Worm (Caenorhabditis elegans) whole organism, young adult: ENCODE results near the gene kap-1.

Experiments
- B0019.2 ChIP-seq: fragments of 200-800 bp; sonication (Bioruptor generic); conservative IDR thresholded peaks from 2 replicates; pipeline ENCODE4 v1.3.6; 2022; ENCODE audit warnings: missing genetic modification reagents, missing genetic modification characterization, missing compliant biosample characterization
- B0035.1 ChIP-seq: sonication (generic microtip); optimal IDR thresholded peaks from 2 replicates; lab custom pipeline; 2016; ENCODE audit warnings: missing genetic modification characterization, mild to moderate bottlenecking, missing compliant biosample characterization, missing genotype, missing genetic modification reagents
- C06A6.2 ChIP-seq: fragments of 200-800 bp; sonication (Bioruptor generic); conservative IDR thresholded peaks from 2 replicates; pipeline ENCODE4 v1.3.6; 2022; ENCODE audit warnings: missing genetic modification characterization, missing compliant biosample characterization
- C17E4.6 ChIP-seq: fragments of 200-800 bp; sonication (Bioruptor generic); IDR thresholded peaks from 2 replicates; pipeline ENCODE4 v1.3.6; 2022; ENCODE audit warnings: missing genetic modification reagents, missing genetic modification characterization, missing compliant biosample characterization
- F37B4.10 ChIP-seq: fragments of 200-800 bp; sonication (Bioruptor generic); IDR thresholded peaks from 2 replicates; pipeline ENCODE4 v1.3.6; 2022; ENCODE audit warnings: missing genetic modification characterization, missing compliant biosample characterization
- F57C9.4 ChIP-seq: sonication (generic microtip); optimal IDR thresholded peaks from 2 replicates; lab custom pipeline; 2017; ENCODE audit warnings: mild to moderate bottlenecking, missing genetic modification characterization, missing compliant biosample characterization
- T07F8.4 ChIP-seq: sonication (generic microtip); optimal IDR thresholded peaks from 2 replicates; lab custom pipeline; 2016; ENCODE audit warnings: mild to moderate bottlenecking, missing genetic modification characterization, moderate library complexity, missing compliant biosample characterization
- Y53F4B.3 ChIP-seq: fragments of 200-800 bp; sonication (Bioruptor generic); IDR thresholded peaks from 2 replicates; pipeline ENCODE4 v1.3.6; 2022; ENCODE audit warnings: missing genetic modification reagents, missing genetic modification characterization, missing compliant biosample characterization
- Y56A3A.18 ChIP-seq: fragments of 200-800 bp; sonication (Bioruptor generic); IDR thresholded peaks from 2 replicates; pipeline ENCODE4 v1.3.6; 2022; ENCODE audit warnings: missing genetic modification reagents, missing genetic modification characterization, missing compliant biosample characterization
- ZK185.1 ChIP-seq: sonication (generic microtip); optimal IDR thresholded peaks from 2 replicates; lab custom pipeline; 2016; ENCODE audit warnings: mild to moderate bottlenecking, missing genetic modification characterization, missing compliant biosample characterization; ENCODE audit not compliant: poor library complexity, severe bottlenecking
- atf-7 ChIP-seq: sonication (generic microtip); optimal IDR thresholded peaks from 2 replicates; lab custom pipeline; 2017; ENCODE audit warnings: mild to moderate bottlenecking, missing genetic modification characterization, missing compliant biosample characterization
- athp-1 ChIP-seq: sonication (generic microtip); optimal IDR thresholded peaks from 2 replicates; lab custom pipeline; 2017; ENCODE audit warnings: mild to moderate bottlenecking, missing genetic modification characterization, missing compliant biosample characterization
- attf-3 ChIP-seq: fragments of 200-800 bp; sonication (Bioruptor generic); conservative IDR thresholded peaks from 2 replicates; pipeline ENCODE4 v1.3.6; 2022; ENCODE audit warnings: missing genetic modification reagents, missing genetic modification characterization, missing compliant biosample characterization
- cebp-2 ChIP-seq: fragments of 200-800 bp; sonication (Bioruptor generic); IDR thresholded peaks from 2 replicates; pipeline ENCODE4 v1.3.6; 2022; ENCODE audit warnings: missing genetic modification characterization, missing compliant biosample characterization
- ceh-27 ChIP-seq: fragments of 200-800 bp; sonication (Bioruptor generic); optimal IDR thresholded peaks from 2 replicates; lab custom pipeline; 2018; ENCODE audit warnings: mild to moderate bottlenecking, missing genetic modification characterization, moderate library complexity, missing compliant biosample characterization
- ceh-40 ChIP-seq: fragments of 200-800 bp; sonication (Bioruptor generic); IDR thresholded peaks from 2 replicates; pipeline ENCODE4 v1.3.6; 2022; ENCODE audit warnings: missing genetic modification characterization, missing compliant biosample characterization
- ceh-58 ChIP-seq: fragments of 200-800 bp; sonication (Bioruptor generic); IDR thresholded peaks from 2 replicates; pipeline ENCODE4 v1.3.6; 2022; ENCODE audit warnings: missing genetic modification characterization, missing compliant biosample characterization
- ceh-79 ChIP-seq: sonication (generic microtip); optimal IDR thresholded peaks from 2 replicates; lab custom pipeline; 2017; ENCODE audit warnings: mild to moderate bottlenecking, missing genetic modification characterization, missing compliant biosample characterization
- ceh-91 ChIP-seq: fragments of 200-800 bp; sonication (Bioruptor generic); IDR thresholded peaks from 2 replicates; pipeline ENCODE4 v1.3.6; 2022; ENCODE audit warnings: missing genetic modification reagents, missing genetic modification characterization, missing compliant biosample characterization
- dpff-1 ChIP-seq: sonication (generic microtip); optimal IDR thresholded peaks from 2 replicates; lab custom pipeline; 2017; ENCODE audit warnings: mild to moderate bottlenecking, missing genetic modification characterization, missing compliant biosample characterization
- egl-44 ChIP-seq: fragments of 200-800 bp; sonication (Bioruptor generic); IDR thresholded peaks from 2 replicates; pipeline ENCODE4 v1.3.6; 2022; ENCODE audit warnings: missing genetic modification reagents, missing genetic modification characterization, missing compliant biosample characterization
- ets-4 ChIP-seq: fragments of 200-800 bp; sonication (Bioruptor generic); optimal IDR thresholded peaks from 2 replicates; lab custom pipeline; 2018; ENCODE audit warnings: mild to moderate bottlenecking, missing genetic modification characterization, missing compliant biosample characterization
- gei-17 ChIP-seq: fragments of 200-800 bp; sonication (Bioruptor generic); optimal IDR thresholded peaks from 2 replicates; lab custom pipeline; 2018; ENCODE audit warnings: mild to moderate bottlenecking, missing genetic modification characterization, missing compliant biosample characterization
- hlh-12 ChIP-seq: sonication (generic microtip); optimal IDR thresholded peaks from 2 replicates; lab custom pipeline; 2016; ENCODE audit warnings: missing genetic modification characterization, missing compliant biosample characterization
- hmg-20 ChIP-seq: fragments of 200-800 bp; sonication (Bioruptor generic); IDR thresholded peaks from 2 replicates; pipeline ENCODE4 v1.3.6; 2022; ENCODE audit warnings: missing genetic modification reagents, missing genetic modification characterization, missing compliant biosample characterization
- hsf-1 ChIP-seq: fragments of 200-800 bp; sonication (Bioruptor generic); IDR thresholded peaks from 2 replicates; pipeline ENCODE4 v1.3.6; 2022; ENCODE audit warnings: missing genetic modification reagents, missing genetic modification characterization, missing compliant biosample characterization
- let-526 ChIP-seq: fragments of 200-800 bp; sonication (Bioruptor generic); IDR thresholded peaks from 2 replicates; pipeline ENCODE4 v1.3.6; 2022; ENCODE audit warnings: missing genetic modification reagents, missing genetic modification characterization, missing compliant biosample characterization
- lin-35 ChIP-seq, 3 experiments: fragments of 150-350 bp in 2 of 3; sonication (generic microtip) in 1 of 3; optimal IDR thresholded peaks; 2 replicates each; lab custom pipeline; 2014 to 2018; ENCODE audit warnings: missing biosample characterization in 3 of 3, missing genetic modification characterization in 3 of 3, missing genetic modification reagents in 3 of 3
- lin-40 ChIP-seq: sonication (generic microtip); optimal IDR thresholded peaks from 2 replicates; lab custom pipeline; 2016; ENCODE audit warnings: missing genetic modification characterization, mild to moderate bottlenecking, missing compliant biosample characterization, missing genotype, missing genetic modification reagents
- madf-3 ChIP-seq: fragments of 200-800 bp; sonication (Bioruptor generic); IDR thresholded peaks from 2 replicates; pipeline ENCODE4 v1.3.6; 2022; ENCODE audit warnings: missing genetic modification reagents, missing genetic modification characterization, missing compliant biosample characterization
- madf-6 ChIP-seq: fragments of 200-800 bp; sonication (Bioruptor generic); IDR thresholded peaks from 2 replicates; pipeline ENCODE4 v1.3.6; 2022; ENCODE audit warnings: missing genetic modification reagents, missing genetic modification characterization, missing compliant biosample characterization
- madf-8 ChIP-seq: fragments of 200-800 bp; sonication (Bioruptor generic); conservative IDR thresholded peaks from 2 replicates; pipeline ENCODE4 v1.3.6; 2022; ENCODE audit warnings: missing genetic modification reagents, missing genetic modification characterization, missing compliant biosample characterization
- mcd-1 ChIP-seq: fragments of 200-800 bp; sonication (Bioruptor generic); IDR thresholded peaks from 2 replicates; pipeline ENCODE4 v1.3.6; 2022; ENCODE audit warnings: missing genetic modification reagents, missing genetic modification characterization, missing compliant biosample characterization
- mes-4 ChIP-seq: sonication (generic microtip); optimal IDR thresholded peaks from 2 replicates; lab custom pipeline; 2016; ENCODE audit warnings: missing genotype, missing genetic modification characterization, missing compliant biosample characterization
- nfya-2 ChIP-seq: fragments of 200-800 bp; sonication (Bioruptor generic); IDR thresholded peaks from 2 replicates; pipeline ENCODE4 v1.3.6; 2022; ENCODE audit warnings: missing genetic modification reagents, missing genetic modification characterization, missing compliant biosample characterization
- nfyb-1 ChIP-seq: fragments of 200-800 bp; sonication (Bioruptor generic); IDR thresholded peaks from 2 replicates; pipeline ENCODE4 v1.3.6; 2022; ENCODE audit warnings: missing genetic modification reagents, missing genetic modification characterization, missing compliant biosample characterization
- nhr-179 ChIP-seq: sonication (generic microtip); optimal IDR thresholded peaks from 2 replicates; lab custom pipeline; 2016; ENCODE audit warnings: mild to moderate bottlenecking, missing genetic modification characterization, missing compliant biosample characterization
- pha-4 ChIP-seq: fragments of 150-350 bp; sonication (generic microtip); optimal IDR thresholded peaks from 2 replicates; lab custom pipeline; 2014; ENCODE audit warnings: missing biosample characterization, missing genetic modification reagents, missing genetic modification characterization
- rec-8 ChIP-seq, 2 experiments: sonication (generic microtip); optimal IDR thresholded peaks; 2 replicates each; lab custom pipeline; 2016; ENCODE audit warnings: mild to moderate bottlenecking in 2 of 2, missing genetic modification characterization in 2 of 2, missing genetic modification reagents in 2 of 2, missing genotype in 2 of 2, missing biosample characterization in 1 of 2, missing compliant biosample characterization in 1 of 2, moderate library complexity in 1 of 2
- repo-1 ChIP-seq: sonication (generic microtip); optimal IDR thresholded peaks from 2 replicates; lab custom pipeline; 2017; ENCODE audit warnings: mild to moderate bottlenecking, missing genetic modification characterization, missing compliant biosample characterization
- rpc-1 ChIP-seq, 2 experiments: fragments of 150-350 bp in 1 of 2; sonication (generic microtip) in 1 of 2; optimal IDR thresholded peaks; 2 replicates each; lab custom pipeline; 2014 to 2018; ENCODE audit warnings: missing biosample characterization in 1 of 2, missing genetic modification characterization in 1 of 2, missing genetic modification reagents in 1 of 2, missing genotype in 1 of 2
- sea-2 ChIP-seq: fragments of 200-800 bp; sonication (Bioruptor generic); IDR thresholded peaks from 2 replicates; pipeline ENCODE4 v1.3.6; 2022; ENCODE audit warnings: missing genetic modification characterization, missing compliant biosample characterization
- zim-3 ChIP-seq: sonication (generic microtip); optimal IDR thresholded peaks from 2 replicates; lab custom pipeline; 2017; ENCODE audit warnings: mild to moderate bottlenecking, missing genetic modification characterization, moderate library complexity, missing compliant biosample characterization
- ztf-22 ChIP-seq: fragments of 200-800 bp; sonication (Bioruptor generic); optimal IDR thresholded peaks from 2 replicates; lab custom pipeline; 2018; ENCODE audit warnings: mild to moderate bottlenecking, missing genetic modification characterization, moderate library complexity, missing compliant biosample characterization
- ztf-3 ChIP-seq: fragments of 200-800 bp; sonication (Bioruptor generic); optimal IDR thresholded peaks from 2 replicates; lab custom pipeline; 2018; ENCODE audit warnings: mild to moderate bottlenecking, missing genetic modification characterization, missing compliant biosample characterization

The kap-1 gene

DNA sequence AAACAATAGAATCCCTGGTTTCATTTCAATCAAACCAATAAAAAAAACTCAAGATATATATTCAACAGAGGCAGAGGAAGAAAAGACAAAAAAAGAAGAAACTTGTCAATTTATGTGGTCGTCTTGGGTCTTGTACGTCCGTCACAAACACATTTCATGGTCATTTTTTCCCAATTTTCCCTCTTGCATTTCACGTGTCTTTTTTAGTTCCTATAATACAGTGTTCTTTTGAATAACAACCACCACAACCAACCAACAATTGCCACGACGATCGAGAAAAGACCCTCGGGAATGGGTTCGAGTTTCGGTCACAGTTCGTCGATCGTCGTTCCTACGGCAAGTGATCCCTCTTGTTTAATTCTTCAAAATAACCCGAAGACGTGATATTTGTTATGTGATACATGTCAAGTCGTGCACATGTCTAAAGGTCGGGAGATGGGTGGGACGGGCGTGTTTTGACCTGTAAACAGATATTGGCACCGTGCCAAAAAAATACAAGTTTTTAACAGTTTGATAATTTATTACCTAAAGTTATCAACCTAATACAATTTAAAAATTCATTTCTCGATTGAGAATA, 42.5 kb upstream of the kap-1 start:
- no peak for TF ChIP-seq mes-4 (tag; lab: Kevin White, UChicago)
- TF ChIP-seq T07F8.4 (tag; lab: Kevin White, UChicago): no peak
- TF ChIP-seq ceh-27: peak; percentile 12
- TF ChIP-seq hsf-1: no peak
- TF ChIP-seq nfyb-1 (GFP tag; lab: Robert Waterston, UW): 0 out of 2 replicates have a peak, but pooled peaks have one; percentile 31
- TF ChIP-seq ztf-22 (GFP tag; lab: Kevin White, UChicago): no peak
- TF ChIP-seq ceh-58: no peak
- no peak for TF ChIP-seq hmg-20 (GFP tag; lab: Robert Waterston, UW)
- no peak for TF ChIP-seq hlh-12
- no peak for TF ChIP-seq B0035.1
- TF ChIP-seq C06A6.2 (GFP tag; lab: Robert Waterston, UW): no peak
- no peak for TF ChIP-seq F57C9.4 (tag; lab: Kevin White, UChicago)

DNA sequence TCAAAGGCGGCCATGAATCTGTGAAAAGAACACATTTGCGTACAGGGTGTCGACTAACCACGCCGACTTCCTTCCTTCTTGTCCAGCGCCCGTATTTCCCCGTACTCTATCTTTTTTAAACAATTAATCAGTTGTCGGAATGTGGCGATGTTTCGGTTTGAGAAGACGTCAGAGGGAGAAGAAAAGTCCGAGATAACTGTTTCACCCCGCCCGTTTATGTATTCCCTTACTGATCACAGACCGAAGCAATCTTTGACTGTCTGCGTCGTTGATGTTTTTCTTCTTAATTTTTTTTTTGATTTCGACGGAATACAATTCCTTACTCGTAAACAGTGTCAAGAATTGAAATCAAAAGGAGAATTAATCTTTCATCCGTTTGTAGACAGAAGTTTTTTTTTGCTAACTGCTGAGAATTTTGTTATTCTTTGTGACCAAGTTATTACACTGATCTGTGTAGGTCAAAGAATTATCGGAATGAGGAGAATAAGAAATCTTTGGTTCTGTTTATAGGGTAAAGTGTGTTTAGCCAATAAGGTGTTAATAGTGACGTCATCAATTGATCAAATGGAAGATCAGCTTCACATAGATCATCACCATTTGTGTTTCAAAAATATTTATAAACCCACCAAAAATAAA, 41.5 kb upstream of the kap-1 start:
- TF ChIP-seq nfya-2 (GFP tag; lab: Robert Waterston, UW) (no peak), madf-3 (no peak), mcd-1 (GFP tag; lab: Robert Waterston, UW) (no peak), ceh-91 (no peak), cebp-2 (GFP tag; lab: Robert Waterston, UW) (no peak), lin-40 (tag; lab: Kevin White, UChicago) (peak; percentile 31), Y56A3A.18 (GFP tag; lab: Robert Waterston, UW) (no peak), F37B4.10 (GFP tag; lab: Robert Waterston, UW) (no peak), C17E4.6 (GFP tag; lab: Robert Waterston, UW) (no peak), atf-7 (peak; percentile 31), B0019.2 (no peak), dpff-1 (no peak), rec-8 (tag; optimal IDR thresholded peaks at IDR 0.05; lab: Kevin White, UChicago) (no peak), athp-1 (tag; lab: Kevin White, UChicago) (no peak)

DNA sequence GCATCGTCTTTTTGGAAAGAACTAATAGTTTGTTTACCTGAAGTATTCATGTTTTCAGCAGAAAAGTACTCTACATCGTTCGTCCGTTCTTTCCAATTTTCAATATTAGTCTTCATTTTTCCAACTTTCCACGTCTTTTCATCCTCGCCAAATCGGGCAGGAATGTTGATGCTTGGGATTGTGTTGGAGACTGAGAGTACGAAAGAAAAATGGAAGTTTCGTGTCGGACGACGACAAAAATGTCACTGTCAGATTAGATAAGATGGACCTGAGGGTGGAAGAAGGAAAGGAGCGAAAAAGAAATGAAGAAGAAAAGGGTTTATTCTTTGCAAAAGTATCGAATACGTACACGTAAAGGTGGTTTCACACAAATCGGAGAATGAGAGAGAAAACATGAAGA, 40.6 kb upstream of the kap-1 start:
- no peak for TF ChIP-seq ets-4 (GFP tag; lab: Kevin White, UChicago)
- no peak for TF ChIP-seq gei-17
- TF ChIP-seq madf-8: no peak
- TF ChIP-seq Y53F4B.3 (GFP tag; lab: Robert Waterston, UW): no peak
- no peak for TF ChIP-seq lin-35 (GFP tag; optimal IDR thresholded peaks at IDR 0.05; lab: Kevin White, UChicago)
- no peak for TF ChIP-seq rpc-1 (optimal IDR thresholded peaks at IDR 0.05; lab: Kevin White, UChicago)
- TF ChIP-seq rpc-1 (tag; optimal IDR thresholded peaks at IDR 0.05; lab: Kevin White, UChicago): no peak
- no peak for TF ChIP-seq ZK185.1 (tag; lab: Kevin White, UChicago)
- no peak for TF ChIP-seq attf-3 (GFP tag; lab: Robert Waterston, UW)
- TF ChIP-seq, all 124 proteins: peak for 0

DNA sequence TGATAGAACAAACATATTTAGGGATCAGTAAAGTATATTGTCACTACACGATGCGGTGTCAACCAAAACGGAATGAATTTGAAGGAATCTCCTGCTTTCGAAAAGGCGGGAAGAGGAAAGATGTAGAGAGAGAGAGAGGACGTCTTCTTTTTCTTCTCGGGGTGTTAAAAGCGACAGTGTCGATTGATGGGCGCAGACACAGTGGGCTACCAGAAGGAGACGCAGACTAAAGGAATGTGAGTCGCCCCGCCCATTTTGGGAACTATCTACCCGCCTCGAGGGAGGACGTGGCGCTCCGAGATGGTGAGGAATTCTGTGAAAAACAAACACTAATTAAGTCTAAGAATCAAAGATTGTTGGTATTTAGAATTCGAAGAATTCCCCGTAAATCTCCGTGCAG, 39.2 kb upstream of the kap-1 start, which contains the start of the genes B0361.14 and B0361.9:
B0361.14 (minus strand) TSS at position 66 of the 400 bp plus-strand sequence.
B0361.9 (minus strand) TSS at position 166 of the 400 bp plus-strand sequence.
- TF ChIP-seq pha-4 (tag; lab: Kevin White, UChicago) (no peak), ceh-40 (GFP tag; lab: Robert Waterston, UW) (no peak), repo-1 (tag; lab: Kevin White, UChicago) (no peak), ceh-79 (no peak), Y53F4B.3 (GFP tag; lab: Robert Waterston, UW) (no peak), egl-44 (GFP tag; lab: Robert Waterston, UW) (no peak), hsf-1 (no peak), madf-6 (no peak), C17E4.6 (GFP tag; lab: Robert Waterston, UW) (no peak), ztf-3 (GFP tag; lab: Kevin White, UChicago) (no peak), sea-2 (GFP tag; lab: Robert Waterston, UW) (no peak), nhr-179 (no peak), zim-3 (tag; lab: Kevin White, UChicago) (no peak), let-526 (no peak)
